Fruit fly (Drosophila melanogaster): ENCODE measurements around the gene mRpS31.
A peak's percentile ranks its signal among the peaks of the same experiment; 100 is the strongest.

mRpS31 gene

DNA sequence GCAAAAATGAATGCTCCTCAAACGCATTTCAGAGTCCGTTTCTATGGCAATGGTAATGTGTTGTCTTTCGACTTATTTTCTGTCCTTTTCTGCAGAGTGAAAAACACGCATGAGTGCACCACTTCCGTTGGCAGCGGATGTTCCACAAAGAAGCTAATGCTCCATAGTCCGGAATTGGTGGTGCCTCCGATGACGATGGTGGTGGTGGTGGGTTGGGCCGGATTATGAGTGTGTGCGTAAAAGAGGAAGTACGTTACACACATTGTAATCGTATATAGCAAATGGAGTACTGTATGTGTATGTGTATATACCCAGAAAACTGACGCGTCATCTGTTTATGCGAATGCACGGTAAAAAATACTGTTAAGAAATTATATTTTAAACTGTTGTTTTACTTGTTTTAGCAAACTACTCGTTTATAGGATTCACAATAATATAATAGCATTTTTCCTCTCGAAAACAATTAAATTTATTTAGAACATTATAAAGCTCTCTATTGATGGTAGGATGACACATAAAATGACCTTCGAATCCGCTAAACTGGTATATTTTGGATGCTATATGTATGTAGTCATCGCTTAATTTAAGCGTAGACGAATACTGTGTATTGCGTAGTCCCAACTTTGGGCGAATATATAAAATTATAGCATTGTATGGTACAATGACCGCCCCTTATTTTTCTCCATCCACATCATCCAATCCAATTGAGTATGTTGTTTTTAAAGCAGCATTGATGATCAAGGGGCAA, 40.3 kb downstream of the mRpS31 start (continued):
- TF ChIP-seq CG16779 (tag; optimal IDR thresholded peaks at IDR 0.05) = no peak
- peak; percentile 21 for TF ChIP-seq lz (GFP tag; optimal IDR thresholded peaks at IDR 0.05)
- TF ChIP-seq achi (GFP tag; optimal IDR thresholded peaks at IDR 0.05) = peak; percentile 30
- peak; percentile 30 for TF ChIP-seq CG4318 (GFP tag; optimal IDR thresholded peaks at IDR 0.05)
- no peak for TF ChIP-seq cyc (GFP tag; optimal IDR thresholded peaks at IDR 0.05)
- no peak for TF ChIP-seq Sox102F (GFP tag; optimal IDR thresholded peaks at IDR 0.05)
- peak; percentile 48 for TF ChIP-seq CG8632 (GFP tag; optimal IDR thresholded peaks at IDR 0.05)
- TF ChIP-seq dsx (GFP tag; optimal IDR thresholded peaks at IDR 0.05; ENCODE audit: poor library complexity, severe bottlenecking) = peak; percentile 74
- TF ChIP-seq CG6276 (GFP tag; optimal IDR thresholded peaks at IDR 0.05) = no peak

DNA sequence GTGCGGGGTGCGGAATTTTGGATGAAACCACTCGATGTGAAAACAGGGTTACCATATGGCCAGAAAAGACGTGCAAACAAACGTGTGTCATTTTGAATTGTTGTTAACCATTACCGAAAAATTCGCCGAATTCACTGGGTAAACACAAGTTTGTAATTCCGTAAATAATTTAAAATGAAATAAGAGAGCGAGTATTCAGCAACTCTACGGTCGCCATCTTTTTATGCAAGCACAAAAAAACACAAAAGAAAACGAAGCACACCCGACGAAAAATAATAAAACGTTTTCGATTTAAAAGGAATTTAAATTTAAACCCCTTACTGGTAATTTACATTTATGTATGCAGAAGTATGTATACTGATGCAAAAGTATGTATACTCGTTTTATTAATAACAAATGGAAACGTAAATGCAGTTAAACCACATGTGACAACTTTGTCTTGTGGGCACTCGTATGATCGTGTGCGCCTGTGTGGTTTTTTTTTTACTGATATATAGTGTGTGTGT, 40.9 kb downstream of the mRpS31 start:
- peak; percentile 94 for TF ChIP-seq CG11762 (GFP tag; optimal IDR thresholded peaks at IDR 0.05; ENCODE audit: insufficient read depth)
- peak; percentile 96 for TF ChIP-seq svp (GFP tag)
- TF ChIP-seq CG11902 (GFP tag; optimal IDR thresholded peaks at IDR 0.05) = peak; percentile 71
- peak; percentile 90 for TF ChIP-seq CG10669 (GFP tag; optimal IDR thresholded peaks at IDR 0.05)
- TF ChIP-seq Eip78C (GFP tag) = peak; percentile 99
- TF ChIP-seq CG9139 (GFP tag; optimal IDR thresholded peaks at IDR 0.05) = peak; percentile 87
- peak; percentile 95 for TF ChIP-seq CG3919 (GFP tag; optimal IDR thresholded peaks at IDR 0.05)
- TF ChIP-seq CG4318 (GFP tag; optimal IDR thresholded peaks at IDR 0.05) = peak; percentile 82
- peak; percentile 87 for TF ChIP-seq CG8319 (GFP tag; optimal IDR thresholded peaks at IDR 0.05)
- TF ChIP-seq Sox102F (GFP tag; optimal IDR thresholded peaks at IDR 0.05) = peak; percentile 95
- TF ChIP-seq CG1621 (tag; optimal IDR thresholded peaks at IDR 0.05) = peak; percentile 93
- TF ChIP-seq Lpt (GFP tag; optimal IDR thresholded peaks at IDR 0.05) = peak; percentile 94
- peak; percentile 96 for TF ChIP-seq OdsH (GFP tag; optimal IDR thresholded peaks at IDR 0.05)
- peak; percentile 89 for TF ChIP-seq CG6808 (GFP tag; optimal IDR thresholded peaks at IDR 0.05)
- TF ChIP-seq CG11294 (GFP tag; IDR thresholded peaks at IDR 0.05) = peak; percentile 89
- peak; percentile 92 for TF ChIP-seq Hr39 (GFP tag; optimal IDR thresholded peaks at IDR 0.05)
- peak; percentile 93 for TF ChIP-seq CG16779 (tag; optimal IDR thresholded peaks at IDR 0.05)
- TF ChIP-seq net (GFP tag; optimal IDR thresholded peaks at IDR 0.05) = peak; percentile 95
- peak; percentile 98 for TF ChIP-seq CG15336 (GFP tag; IDR thresholded peaks at IDR 0.05)
- peak; percentile 95 for TF ChIP-seq topi (GFP tag; optimal IDR thresholded peaks at IDR 0.05)
- peak; percentile 94 for TF ChIP-seq lz (GFP tag; optimal IDR thresholded peaks at IDR 0.05)
- peak; percentile 83 for TF ChIP-seq fd59A (GFP tag; optimal IDR thresholded peaks at IDR 0.05)
- TF ChIP-seq Sox15 (GFP tag; optimal IDR thresholded peaks at IDR 0.05) = peak; percentile 73
- TF ChIP-seq CG8119 (GFP tag; IDR thresholded peaks at IDR 0.05) = peak; percentile 98
- peak; percentile 96 for TF ChIP-seq Sox14 (GFP tag; optimal IDR thresholded peaks at IDR 0.05)
- TF ChIP-seq Ets96B (tag; optimal IDR thresholded peaks at IDR 0.05) = peak; percentile 92
- TF ChIP-seq Gug (GFP tag; IDR thresholded peaks at IDR 0.05) = peak; percentile 90
- peak; percentile 62 for TF ChIP-seq Blimp-1 (GFP tag; optimal IDR thresholded peaks at IDR 0.05)
- peak; percentile 94 for TF ChIP-seq CG6276 (GFP tag; optimal IDR thresholded peaks at IDR 0.05)
- peak; percentile 91 for TF ChIP-seq CG10631 (GFP tag; optimal IDR thresholded peaks at IDR 0.05)
- TF ChIP-seq spab (GFP tag; optimal IDR thresholded peaks at IDR 0.05) = peak; percentile 87
- TF ChIP-seq fkh (GFP tag; optimal IDR thresholded peaks at IDR 0.05) = no peak
- TF ChIP-seq CG34406 (GFP tag; optimal IDR thresholded peaks at IDR 0.05) = peak; percentile 93
- TF ChIP-seq Met (GFP tag; optimal IDR thresholded peaks at IDR 0.05) = peak; percentile 96
- TF ChIP-seq ss (GFP tag; optimal IDR thresholded peaks at IDR 0.05) = peak; percentile 83 to 85
- peak; percentile 95 for TF ChIP-seq acj6 (GFP tag; optimal IDR thresholded peaks at IDR 0.05)
- peak; percentile 98 for TF ChIP-seq CG6163 (GFP tag; IDR thresholded peaks at IDR 0.05)
- peak; percentile 64 for TF ChIP-seq dac (GFP tag; optimal IDR thresholded peaks at IDR 0.05)
- peak; percentile 83 for TF ChIP-seq Ets21C (GFP tag; optimal IDR thresholded peaks at IDR 0.05)
- peak; percentile 94 for TF ChIP-seq Hr4 (GFP tag; optimal IDR thresholded peaks at IDR 0.05)
- TF ChIP-seq fd85E (GFP tag; optimal IDR thresholded peaks at IDR 0.05) = peak; percentile 88
- TF ChIP-seq CG6792 (GFP tag; optimal IDR thresholded peaks at IDR 0.05) = peak; percentile 88
- peak; percentile 85 for TF ChIP-seq CG6854 (GFP tag; optimal IDR thresholded peaks at IDR 0.05)
- peak; percentile 92 for TF ChIP-seq cyc (GFP tag; optimal IDR thresholded peaks at IDR 0.05)

All from whole organism, prepupa.